Fruit fly (Drosophila melanogaster) whole organism, adult: Measurements from ENCODE around the gene upSET.

Source experiments
- CG11617 ChIP-seq: fragments of 200-800 bp; sonication (Bioruptor generic); optimal IDR thresholded peaks from 2 replicates; lab custom pipeline; 2017; ENCODE audit warnings: mild to moderate bottlenecking, missing biosample characterization, missing genetic modification reagents, missing genetic modification characterization
- CG12768 ChIP-seq: fragments of 200-800 bp; sonication (Bioruptor generic); optimal IDR thresholded peaks from 2 replicates; lab custom pipeline; 2017; ENCODE audit warnings: missing biosample characterization, missing genetic modification characterization, mild to moderate bottlenecking, moderate library complexity, missing genetic modification reagents
- CG14711 ChIP-seq: fragments of 200-800 bp; sonication (Bioruptor generic); optimal IDR thresholded peaks from 2 replicates; lab custom pipeline; 2018; ENCODE audit warnings: missing biosample characterization, mild to moderate bottlenecking, missing genetic modification characterization, moderate library complexity
- CG1620 ChIP-seq: fragments of 200-800 bp; sonication (Bioruptor generic); optimal IDR thresholded peaks from 2 replicates; lab custom pipeline; 2016; ENCODE audit warnings: missing biosample characterization, missing genetic modification characterization
- CG33017 ChIP-seq: fragments of 200-800 bp; sonication (Bioruptor generic); optimal IDR thresholded peaks from 2 replicates; lab custom pipeline; 2018; ENCODE audit warnings: missing biosample characterization, mild to moderate bottlenecking, missing genetic modification characterization, moderate library complexity
- CG5204 ChIP-seq: fragments of 200-800 bp; sonication (Bioruptor generic); optimal IDR thresholded peaks from 2 replicates; lab custom pipeline; 2016; ENCODE audit warnings: missing biosample characterization, missing genetic modification characterization
- CG7045 ChIP-seq: fragments of 200-800 bp; sonication (Bioruptor generic); optimal IDR thresholded peaks from 2 replicates; lab custom pipeline; 2017; ENCODE audit warnings: missing biosample characterization, mild to moderate bottlenecking, missing genetic modification characterization
- CG7101 ChIP-seq: fragments of 200-800 bp; sonication (Bioruptor generic); optimal IDR thresholded peaks from 2 replicates; lab custom pipeline; 2018; ENCODE audit warnings: missing biosample characterization, mild to moderate bottlenecking, missing genetic modification characterization, moderate library complexity
- Clk ChIP-seq: fragments of 200-800 bp; sonication (Bioruptor generic); optimal IDR thresholded peaks from 2 replicates; lab custom pipeline; 2017; ENCODE audit warnings: missing biosample characterization, missing genetic modification characterization
- Crg-1 ChIP-seq: fragments of 200-800 bp; sonication (Bioruptor generic); optimal IDR thresholded peaks from 2 replicates; lab custom pipeline; 2016; ENCODE audit warnings: missing biosample characterization, missing genetic modification characterization
- Hr96 ChIP-seq: fragments of 200-800 bp; sonication (Bioruptor generic); optimal IDR thresholded peaks from 2 replicates; lab custom pipeline; 2016; ENCODE audit warnings: missing biosample characterization, missing genetic modification characterization
- Mnt ChIP-seq: fragments of 200-800 bp; sonication (Bioruptor generic); optimal IDR thresholded peaks from 2 replicates; lab custom pipeline; 2016; ENCODE audit warnings: missing biosample characterization, mild to moderate bottlenecking, missing genetic modification characterization
- bab1 ChIP-seq: fragments of 200-800 bp; sonication (Bioruptor generic); optimal IDR thresholded peaks from 3 replicates; lab custom pipeline; 2019; ENCODE audit warnings: missing biosample characterization, mild to moderate bottlenecking, missing genetic modification characterization, moderate library complexity
- cic ChIP-seq: fragments of 200-800 bp; sonication (Bioruptor generic); optimal IDR thresholded peaks from 2 replicates; lab custom pipeline; 2017; ENCODE audit warnings: missing biosample characterization, mild to moderate bottlenecking, missing genetic modification characterization, moderate library complexity
- cnc ChIP-seq, 2 experiments: fragments of >200 bp; optimal IDR thresholded peaks; 2 replicates each; lab custom pipeline; 2017
- kay ChIP-seq: fragments of 200-800 bp; sonication (Bioruptor generic); peaks from one replicate; lab custom pipeline; 2016; ENCODE audit warnings: missing biosample characterization, missing genetic modification characterization, borderline replicate concordance
- ovo ChIP-seq: fragments of 200-800 bp; sonication (Bioruptor generic); optimal IDR thresholded peaks from 2 replicates; lab custom pipeline; 2016; ENCODE audit warnings: missing biosample characterization, missing genetic modification characterization
- pad ChIP-seq: fragments of 200-800 bp; sonication (Bioruptor generic); optimal IDR thresholded peaks from 3 replicates; lab custom pipeline; 2017; ENCODE audit warnings: missing biosample characterization, missing genetic modification characterization, mild to moderate bottlenecking, moderate library complexity, missing genetic modification reagents
- tj ChIP-seq: fragments of 200-800 bp; sonication (Bioruptor generic); optimal IDR thresholded peaks from 3 replicates; lab custom pipeline; 2017; ENCODE audit warnings: missing biosample characterization, mild to moderate bottlenecking, missing genetic modification characterization, moderate library complexity
- toe ChIP-seq: fragments of 200-800 bp; sonication (Bioruptor generic); optimal IDR thresholded peaks from 2 replicates; lab custom pipeline; 2016; ENCODE audit warnings: missing biosample characterization, missing genetic modification characterization

Gene upSET

dm6 chr3L:13965502-13965843 lies 36.5 kb upstream of the upSET start:
- TF ChIP-seq cnc (optimal IDR thresholded peaks at IDR 0.05; lab: Kevin White, UChicago) (no peak), tj (GFP tag; lab: Kevin White, UChicago) (no peak), CG7101 (tag; lab: Kevin White, UChicago) (no peak), CG11617 (GFP tag; lab: Kevin White, UChicago) (no peak), CG1620 (GFP tag; lab: Kevin White, UChicago) (no peak), Clk (GFP tag; lab: Kevin White, UChicago) (no peak), CG12768 (no peak), toe (GFP tag; lab: Kevin White, UChicago) (no peak), Hr96 (GFP tag; lab: Kevin White, UChicago) (no peak), CG14711 (tag; lab: Kevin White, UChicago) (no peak), Crg-1 (GFP tag; lab: Kevin White, UChicago) (no peak), CG7045 (GFP tag; lab: Kevin White, UChicago) (no peak), CG33017 (no peak), Mnt (GFP tag; lab: Kevin White, UChicago) (no peak), kay (GFP tag; lab: Kevin White, UChicago) (no peak), bab1 (GFP tag; lab: Kevin White, UChicago) (no peak), CG5204 (GFP tag; lab: Kevin White, UChicago) (no peak), cic (GFP tag; lab: Kevin White, UChicago) (no peak)

dm6 chr3L:13973377-13974111 lies 28.4 kb upstream of the upSET start, which contains the start of the genes CG13738 and Hsc70-1:
Gene CG13738 (minus strand): TSS chr3L:13973477.
Gene Hsc70-1 (plus strand): TSS chr3L:13974061.
- no peak for TF ChIP-seq cnc (optimal IDR thresholded peaks at IDR 0.05; lab: Kevin White, UChicago)
- TF ChIP-seq ovo (GFP tag; lab: Kevin White, UChicago): no peak
- no peak for TF ChIP-seq CG7045 (GFP tag; lab: Kevin White, UChicago)
- no peak for TF ChIP-seq CG1620 (GFP tag; lab: Kevin White, UChicago)
- TF ChIP-seq CG5204 (GFP tag; lab: Kevin White, UChicago): no peak

dm6 chr3L:13982516-13982915 lies 19.4 kb upstream of the upSET start:
- TF ChIP-seq CG7101 (tag; lab: Kevin White, UChicago) (no peak), CG11617 (GFP tag; lab: Kevin White, UChicago) (no peak), CG14711 (tag; lab: Kevin White, UChicago) (no peak), CG1620 (GFP tag; lab: Kevin White, UChicago) (no peak), toe (GFP tag; lab: Kevin White, UChicago) (no peak)

- TF ChIP-seq CG11617 (GFP tag; lab: Kevin White, UChicago): no peak
- no peak for TF ChIP-seq Clk (GFP tag; lab: Kevin White, UChicago)
- TF ChIP-seq CG33017: no peak
- no peak for TF ChIP-seq bab1 (GFP tag; lab: Kevin White, UChicago)
- TF ChIP-seq CG1620 (GFP tag; lab: Kevin White, UChicago): no peak
- TF ChIP-seq CG5204 (GFP tag; lab: Kevin White, UChicago): no peak
- no peak for TF ChIP-seq Hr96 (GFP tag; lab: Kevin White, UChicago)
Observed at dm6 chr3L:13986330-13986729, 15.6 kb upstream of the upSET start, which contains the start of gene CG17362. Gene CG17362 (plus strand): TSS chr3L:13986620.

- TF ChIP-seq CG33017 (no peak), CG14711 (tag; lab: Kevin White, UChicago) (no peak), kay (GFP tag; lab: Kevin White, UChicago) (no peak), CG7045 (GFP tag; lab: Kevin White, UChicago) (no peak)
Observed at dm6 chr3L:13987578-13987977, 14.3 kb upstream of the upSET start, which contains the start of gene CG9040. Gene CG9040 (plus strand): TSS chr3L:13987878.

- no peak for TF ChIP-seq ovo (GFP tag; lab: Kevin White, UChicago)
- TF ChIP-seq Clk (GFP tag; lab: Kevin White, UChicago): no peak
- no peak for TF ChIP-seq pad (GFP tag; lab: Kevin White, UChicago)
- no peak for TF ChIP-seq Crg-1 (GFP tag; lab: Kevin White, UChicago)
- no peak for TF ChIP-seq CG12768
- no peak for TF ChIP-seq cnc (optimal IDR thresholded peaks at IDR 0.05; lab: Kevin White, UChicago)
- TF ChIP-seq CG5204 (GFP tag; lab: Kevin White, UChicago): no peak
- no peak for TF ChIP-seq Hr96 (GFP tag; lab: Kevin White, UChicago)
- no peak for TF ChIP-seq CG33017
- TF ChIP-seq cic (GFP tag; lab: Kevin White, UChicago): no peak
- no peak for TF ChIP-seq CG11617 (GFP tag; lab: Kevin White, UChicago)
- TF ChIP-seq CG14711 (tag; lab: Kevin White, UChicago): no peak
- TF ChIP-seq kay (GFP tag; lab: Kevin White, UChicago): no peak
Observed at dm6 chr3L:13991314-13991713, 10.6 kb upstream of the upSET start.
